Worm (Caenorhabditis elegans): Measurements from ENCODE around the gene cyp-34A6.

- TF ChIP-seq him-1 (tag; optimal IDR thresholded peaks at IDR 0.05) (no peak), W03F9.2 (tag; optimal IDR thresholded peaks at IDR 0.05) (no peak)
Observed at ce11 chrV:3963715-3964114, 2.6 kb upstream of the cyp-34A6 start, which contains the start of gene cyp-34A7.
